Fruit fly (Drosophila melanogaster): ENCODE data around the gene omd.

omd gene

DNA sequence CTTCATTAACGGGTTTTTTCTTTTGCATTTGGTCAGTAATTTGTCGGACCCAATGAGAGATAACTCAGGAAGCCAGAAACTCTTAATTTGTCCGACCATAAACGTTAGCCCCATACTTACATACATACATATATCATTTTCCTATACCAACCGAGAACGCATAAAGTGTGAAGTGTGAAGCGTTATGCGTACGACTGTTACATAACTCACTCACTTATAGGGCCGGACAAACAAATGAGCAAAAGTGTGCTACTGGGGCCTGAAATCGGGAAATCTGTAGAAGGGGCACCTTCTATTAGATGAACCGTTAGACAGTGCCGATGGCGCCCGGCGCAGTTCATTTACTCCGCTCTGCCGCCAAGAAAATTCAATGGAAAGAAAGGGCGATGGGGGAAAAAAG is 35.0 kb upstream of the omd start:
- no peak for TF ChIP-seq ovo (GFP tag; optimal IDR thresholded peaks at IDR 0.05)
- no peak for TF ChIP-seq kay (GFP tag; ENCODE audit: borderline replicate concordance)
- no peak for TF ChIP-seq CG14711 (tag; optimal IDR thresholded peaks at IDR 0.05)
- no peak for TF ChIP-seq CG12768 (GFP tag; optimal IDR thresholded peaks at IDR 0.05)
- TF ChIP-seq CG5204 (GFP tag; optimal IDR thresholded peaks at IDR 0.05) = no peak
- TF ChIP-seq Mnt (GFP tag; optimal IDR thresholded peaks at IDR 0.05) = no peak
- no peak for TF ChIP-seq Clk (GFP tag; optimal IDR thresholded peaks at IDR 0.05)
- TF ChIP-seq CG7101 (tag; optimal IDR thresholded peaks at IDR 0.05) = no peak
- TF ChIP-seq pad (GFP tag; optimal IDR thresholded peaks at IDR 0.05) = no peak
- TF ChIP-seq bab1 (GFP tag; optimal IDR thresholded peaks at IDR 0.05) = no peak
- no peak for TF ChIP-seq CG7045 (GFP tag; optimal IDR thresholded peaks at IDR 0.05)
- TF ChIP-seq Crg-1 (GFP tag; optimal IDR thresholded peaks at IDR 0.05) = no peak
- TF ChIP-seq Hr96 (GFP tag; optimal IDR thresholded peaks at IDR 0.05) = no peak
- no peak for TF ChIP-seq tj (GFP tag; optimal IDR thresholded peaks at IDR 0.05)
- TF ChIP-seq toe (GFP tag; optimal IDR thresholded peaks at IDR 0.05) = no peak
- no peak for TF ChIP-seq cnc (optimal IDR thresholded peaks at IDR 0.05)

DNA sequence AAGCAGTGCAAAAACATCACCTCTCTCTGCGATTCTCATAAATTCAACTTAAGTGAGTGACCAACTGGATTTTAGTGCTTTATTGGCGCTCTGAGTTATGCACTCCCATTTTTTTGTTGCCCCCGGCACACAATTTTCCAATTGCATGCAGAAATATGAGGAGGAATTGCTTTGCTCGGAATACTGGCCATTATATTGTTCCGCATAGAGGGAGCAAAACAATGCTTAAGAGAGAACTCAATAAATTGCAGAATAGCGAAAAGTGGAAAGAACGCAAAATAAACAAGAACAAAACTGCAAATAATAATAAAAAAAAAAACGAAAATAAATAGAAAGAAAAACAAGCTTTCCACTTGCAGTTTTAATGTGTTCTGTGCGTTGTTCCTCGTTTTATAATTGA is 33.8 kb upstream of the omd start:
- no peak for TF ChIP-seq toe (GFP tag; optimal IDR thresholded peaks at IDR 0.05)
- TF ChIP-seq tj (GFP tag; optimal IDR thresholded peaks at IDR 0.05) = peak; percentile 93
- TF ChIP-seq cnc (optimal IDR thresholded peaks at IDR 0.05) = no peak
- TF ChIP-seq Hr96 (GFP tag; optimal IDR thresholded peaks at IDR 0.05) = no peak

DNA sequence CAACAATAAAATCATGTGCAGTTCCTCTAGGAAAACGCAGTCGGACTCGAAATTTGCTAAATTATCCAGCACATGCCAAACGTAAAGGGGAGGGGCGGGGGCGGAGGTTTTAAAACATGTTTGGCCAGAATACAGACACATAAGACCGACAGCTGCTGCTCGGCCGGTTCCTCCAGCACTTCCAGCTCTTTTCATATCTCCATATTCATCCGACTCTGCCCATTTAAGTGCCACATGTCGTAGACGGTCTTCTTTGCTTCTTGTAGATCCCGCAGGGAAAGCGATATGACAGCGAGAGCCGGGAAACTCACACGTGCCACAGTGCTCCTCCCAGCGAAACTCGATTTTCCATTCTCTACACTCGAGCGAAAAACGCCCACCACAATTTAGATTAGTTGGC is 32.0 kb upstream of the omd start:
- no peak for TF ChIP-seq Hr96 (GFP tag; optimal IDR thresholded peaks at IDR 0.05)
- TF ChIP-seq CG1620 (GFP tag; optimal IDR thresholded peaks at IDR 0.05) = no peak
- no peak for TF ChIP-seq CG7101 (tag; optimal IDR thresholded peaks at IDR 0.05)
- no peak for TF ChIP-seq Mnt (GFP tag; optimal IDR thresholded peaks at IDR 0.05)
- TF ChIP-seq pad (GFP tag; optimal IDR thresholded peaks at IDR 0.05) = no peak
- TF ChIP-seq cic (GFP tag; optimal IDR thresholded peaks at IDR 0.05) = no peak
- TF ChIP-seq CG5204 (GFP tag; optimal IDR thresholded peaks at IDR 0.05) = no peak
- TF ChIP-seq Clk (GFP tag; optimal IDR thresholded peaks at IDR 0.05) = no peak
- no peak for TF ChIP-seq CG14711 (tag; optimal IDR thresholded peaks at IDR 0.05)
- no peak for TF ChIP-seq ovo (GFP tag; optimal IDR thresholded peaks at IDR 0.05)
- no peak for TF ChIP-seq bab1 (GFP tag; optimal IDR thresholded peaks at IDR 0.05)
- TF ChIP-seq CG11617 (GFP tag; optimal IDR thresholded peaks at IDR 0.05) = no peak
- no peak for TF ChIP-seq Crg-1 (GFP tag; optimal IDR thresholded peaks at IDR 0.05)
- TF ChIP-seq CG33017 (tag; optimal IDR thresholded peaks at IDR 0.05) = no peak
- TF ChIP-seq kay (GFP tag; ENCODE audit: borderline replicate concordance) = no peak
- TF ChIP-seq toe (GFP tag; optimal IDR thresholded peaks at IDR 0.05) = no peak
- TF ChIP-seq tj (GFP tag; optimal IDR thresholded peaks at IDR 0.05) = no peak
- TF ChIP-seq CG12768 (GFP tag; optimal IDR thresholded peaks at IDR 0.05) = no peak

DNA sequence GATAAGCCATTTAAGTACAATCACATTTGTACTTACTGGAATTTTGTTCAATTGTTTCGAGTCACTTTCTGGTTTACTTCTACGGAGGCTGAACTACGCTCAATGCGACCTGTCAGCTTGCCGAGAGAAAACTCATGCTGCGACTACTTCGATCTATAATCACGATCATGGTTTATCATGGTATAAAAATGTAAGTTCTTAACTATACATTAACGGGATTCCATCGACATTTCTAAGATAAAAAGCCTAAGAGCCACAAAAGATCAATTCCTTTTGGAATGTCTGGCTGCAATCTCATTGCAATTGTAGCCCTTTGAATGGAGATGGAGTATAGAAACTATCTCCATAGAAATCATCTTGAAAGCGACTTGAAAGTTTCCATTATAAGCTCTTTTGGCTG is 31.1 kb upstream of the omd start, which contains the start of gene Ubc87F:
Gene Ubc87F (minus strand): TSS at position 101 of the 400 bp plus-strand sequence.
- TF ChIP-seq cnc (optimal IDR thresholded peaks at IDR 0.05) = no peak
- TF ChIP-seq CG7045 (GFP tag; optimal IDR thresholded peaks at IDR 0.05) = no peak
- TF ChIP-seq CG7101 (tag; optimal IDR thresholded peaks at IDR 0.05) = no peak
- no peak for TF ChIP-seq tj (GFP tag; optimal IDR thresholded peaks at IDR 0.05)
- no peak for TF ChIP-seq CG33017 (tag; optimal IDR thresholded peaks at IDR 0.05)
- TF ChIP-seq CG1620 (GFP tag; optimal IDR thresholded peaks at IDR 0.05) = no peak
- TF ChIP-seq Mnt (GFP tag; optimal IDR thresholded peaks at IDR 0.05) = no peak
- TF ChIP-seq Clk (GFP tag; optimal IDR thresholded peaks at IDR 0.05) = no peak
- no peak for TF ChIP-seq CG5204 (GFP tag; optimal IDR thresholded peaks at IDR 0.05)
- no peak for TF ChIP-seq pad (GFP tag; optimal IDR thresholded peaks at IDR 0.05)
- TF ChIP-seq CG11617 (GFP tag; optimal IDR thresholded peaks at IDR 0.05) = no peak
- TF ChIP-seq kay (GFP tag; ENCODE audit: borderline replicate concordance) = no peak
- TF ChIP-seq CG12768 (GFP tag; optimal IDR thresholded peaks at IDR 0.05) = no peak
- no peak for TF ChIP-seq bab1 (GFP tag; optimal IDR thresholded peaks at IDR 0.05)
- TF ChIP-seq CG14711 (tag; optimal IDR thresholded peaks at IDR 0.05) = no peak

dm6 chr3R:13716827-13717226 is 29.8 kb upstream of the omd start:
- no peak for TF ChIP-seq CG33017 (tag; optimal IDR thresholded peaks at IDR 0.05)
- no peak for TF ChIP-seq Hr96 (GFP tag; optimal IDR thresholded peaks at IDR 0.05)
- TF ChIP-seq kay (GFP tag; ENCODE audit: borderline replicate concordance) = no peak
- no peak for TF ChIP-seq bab1 (GFP tag; optimal IDR thresholded peaks at IDR 0.05)
- TF ChIP-seq tj (GFP tag; optimal IDR thresholded peaks at IDR 0.05) = no peak
- no peak for TF ChIP-seq CG11617 (GFP tag; optimal IDR thresholded peaks at IDR 0.05)
- TF ChIP-seq toe (GFP tag; optimal IDR thresholded peaks at IDR 0.05) = no peak
- TF ChIP-seq pad (GFP tag; optimal IDR thresholded peaks at IDR 0.05) = no peak
- TF ChIP-seq Clk (GFP tag; optimal IDR thresholded peaks at IDR 0.05) = no peak
- TF ChIP-seq CG7101 (tag; optimal IDR thresholded peaks at IDR 0.05) = no peak
- TF ChIP-seq CG1620 (GFP tag; optimal IDR thresholded peaks at IDR 0.05) = no peak
- no peak for TF ChIP-seq Mnt (GFP tag; optimal IDR thresholded peaks at IDR 0.05)
- TF ChIP-seq cnc (optimal IDR thresholded peaks at IDR 0.05) = no peak
- no peak for TF ChIP-seq CG14711 (tag; optimal IDR thresholded peaks at IDR 0.05)
- no peak for TF ChIP-seq CG12768 (GFP tag; optimal IDR thresholded peaks at IDR 0.05)
- TF ChIP-seq ovo (GFP tag; optimal IDR thresholded peaks at IDR 0.05) = no peak
- TF ChIP-seq CG7045 (GFP tag; optimal IDR thresholded peaks at IDR 0.05) = no peak
- TF ChIP-seq cic (GFP tag; optimal IDR thresholded peaks at IDR 0.05) = no peak

- no peak for TF ChIP-seq cic (GFP tag; optimal IDR thresholded peaks at IDR 0.05)
- TF ChIP-seq CG5204 (GFP tag; optimal IDR thresholded peaks at IDR 0.05) = no peak
- TF ChIP-seq CG11617 (GFP tag; optimal IDR thresholded peaks at IDR 0.05) = no peak
- no peak for TF ChIP-seq CG1620 (GFP tag; optimal IDR thresholded peaks at IDR 0.05)
- TF ChIP-seq ovo (GFP tag; optimal IDR thresholded peaks at IDR 0.05) = no peak
- TF ChIP-seq CG7045 (GFP tag; optimal IDR thresholded peaks at IDR 0.05) = no peak
- TF ChIP-seq CG12768 (GFP tag; optimal IDR thresholded peaks at IDR 0.05) = no peak
- no peak for TF ChIP-seq Clk (GFP tag; optimal IDR thresholded peaks at IDR 0.05)
- no peak for TF ChIP-seq Hr96 (GFP tag; optimal IDR thresholded peaks at IDR 0.05)
- no peak for TF ChIP-seq kay (GFP tag; ENCODE audit: borderline replicate concordance)
- TF ChIP-seq bab1 (GFP tag; optimal IDR thresholded peaks at IDR 0.05) = no peak
- TF ChIP-seq CG14711 (tag; optimal IDR thresholded peaks at IDR 0.05) = no peak
Observed at dm6 chr3R:13715674-13716454, 28.9 kb upstream of the omd start.
